Worm (Caenorhabditis elegans): ENCODE data around the gene srd-40.

Gene srd-40

ce11 chrX:12321357-12321756, 2.2 kb upstream of the srd-40 start, which contains the start of gene F17A2.13:
TSS of gene F17A2.13 (plus strand) at chrX:12321657.
- no peak for TF ChIP-seq lin-39 (tag; optimal IDR thresholded peaks at IDR 0.05)
- TF ChIP-seq sma-3 (GFP tag; optimal IDR thresholded peaks at IDR 0.05), result no peak
- no peak for TF ChIP-seq nhr-21 (tag; optimal IDR thresholded peaks at IDR 0.05)
- no peak for TF ChIP-seq sma-9 (GFP tag; optimal IDR thresholded peaks at IDR 0.05)
- no peak for TF ChIP-seq sma-9 (tag; optimal IDR thresholded peaks at IDR 0.05)
- TF ChIP-seq nhr-129 (tag; optimal IDR thresholded peaks at IDR 0.05), result no peak
- no peak for TF ChIP-seq nhr-237 (tag; optimal IDR thresholded peaks at IDR 0.05)

- TF ChIP-seq nhr-11 (tag; optimal IDR thresholded peaks at IDR 0.05), result no peak
- TF ChIP-seq crh-2 (tag; optimal IDR thresholded peaks at IDR 0.05), result no peak
- no peak for TF ChIP-seq ztf-4 (tag; optimal IDR thresholded peaks at IDR 0.05)
- no peak for TF ChIP-seq mbf-1 (tag; optimal IDR thresholded peaks at IDR 0.05)
These were observed 2.9 kb downstream of the srd-40 start, which contains the start of gene srd-41 for ce11 chrX:12326424-12326823. TSS of gene srd-41 (plus strand) at chrX:12326724.

ce11 chrX:12328676-12329075, 5.1 kb downstream of the srd-40 start, which contains the start of gene srd-45:
TSS of gene srd-45 (plus strand) at chrX:12328976.
- no peak for TF ChIP-seq skn-1 (tag; optimal IDR thresholded peaks at IDR 0.05)
- TF ChIP-seq F13H6.1 (tag; optimal IDR thresholded peaks at IDR 0.05), result no peak
- TF ChIP-seq unc-62 (GFP tag; optimal IDR thresholded peaks at IDR 0.05), result no peak
- no peak for TF ChIP-seq nhr-12 (tag; optimal IDR thresholded peaks at IDR 0.05)
- no peak for TF ChIP-seq ama-1 (optimal IDR thresholded peaks at IDR 0.05)
- no peak for TF ChIP-seq R02D3.7 (tag; optimal IDR thresholded peaks at IDR 0.05)
- no peak for TF ChIP-seq unc-55 (GFP tag; optimal IDR thresholded peaks at IDR 0.05)
- no peak for TF ChIP-seq lin-11 (tag; optimal IDR thresholded peaks at IDR 0.05)
- no peak for TF ChIP-seq elt-3 (tag; optimal IDR thresholded peaks at IDR 0.05)

- TF ChIP-seq sma-3 (GFP tag; optimal IDR thresholded peaks at IDR 0.05) (no peak), snpc-4 (tag; optimal IDR thresholded peaks at IDR 0.05) (no peak), ama-1 (optimal IDR thresholded peaks at IDR 0.05) (no peak), elt-1 (tag; optimal IDR thresholded peaks at IDR 0.05) (no peak), ztf-11 (tag; optimal IDR thresholded peaks at IDR 0.05) (no peak), nhr-6 (tag; optimal IDR thresholded peaks at IDR 0.05) (no peak), F13H6.1 (tag; optimal IDR thresholded peaks at IDR 0.05) (no peak), nhr-129 (tag; optimal IDR thresholded peaks at IDR 0.05) (no peak), unc-55 (GFP tag; optimal IDR thresholded peaks at IDR 0.05) (no peak), mab-5 (tag; optimal IDR thresholded peaks at IDR 0.05) (no peak), lsy-2 (tag; optimal IDR thresholded peaks at IDR 0.05) (no peak), alr-1 (tag; optimal IDR thresholded peaks at IDR 0.05) (no peak), sma-9 (GFP tag; optimal IDR thresholded peaks at IDR 0.05) (no peak), sma-9 (tag; optimal IDR thresholded peaks at IDR 0.05) (no peak)
These were observed 8.3 kb downstream of the srd-40 start, which contains the start of gene srd-46 for ce11 chrX:12331795-12332194. TSS of gene srd-46 (plus strand) at chrX:12332095.

- no peak for TF ChIP-seq sem-4 (tag; optimal IDR thresholded peaks at IDR 0.05)
- TF ChIP-seq nhr-23 (tag; optimal IDR thresholded peaks at IDR 0.05), result no peak
- TF ChIP-seq crh-2 (tag; optimal IDR thresholded peaks at IDR 0.05), result no peak
These were observed 9.9 kb downstream of the srd-40 start, which contains the start of gene srd-47 for ce11 chrX:12333479-12333878. TSS of gene srd-47 (plus strand) at chrX:12333642.

- no peak for TF ChIP-seq gmeb-1 (tag; optimal IDR thresholded peaks at IDR 0.05)
These were observed 12.3 kb downstream of the srd-40 start, which contains the start of gene srd-48 for ce11 chrX:12335808-12336207. TSS of gene srd-48 (plus strand) at chrX:12336108.

DNA sequence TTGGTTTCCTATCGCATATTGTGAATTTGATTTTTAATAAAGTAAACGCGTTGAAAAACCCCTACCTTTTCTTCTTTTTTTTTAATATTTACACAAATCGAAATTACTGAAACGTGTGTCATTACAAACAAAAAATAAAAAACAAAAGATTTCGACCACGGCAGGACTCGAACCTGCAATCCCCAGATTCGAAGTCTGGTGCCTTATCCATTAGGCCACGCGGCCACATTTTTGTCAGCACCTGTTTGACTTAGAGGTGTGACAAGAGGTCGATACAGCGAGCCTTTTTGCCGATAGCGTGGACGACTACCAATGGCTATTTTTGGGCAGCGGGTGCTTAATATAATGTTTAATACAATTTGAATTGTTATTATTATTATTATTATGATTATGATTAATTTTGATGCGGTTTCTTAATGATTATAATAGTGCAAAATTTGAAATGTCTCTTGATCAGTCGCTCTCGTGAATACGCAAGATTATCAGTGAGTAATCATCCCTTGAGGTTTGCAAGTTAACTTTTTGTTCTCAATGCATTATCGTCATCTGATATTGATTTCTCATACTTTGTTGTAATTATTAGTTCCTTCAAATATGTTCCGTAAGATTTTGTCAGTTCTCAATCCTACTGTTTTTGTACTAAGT, 14.4 kb downstream of the srd-40 start, which contains the start of gene srd-44:
TSS of gene srd-44 (plus strand) at position 595 of the 645 bp plus-strand sequence.
- TF ChIP-seq unc-39 (tag; optimal IDR thresholded peaks at IDR 0.05), result no peak
- no peak for TF ChIP-seq ZK546.5 (tag; optimal IDR thresholded peaks at IDR 0.05)
- TF ChIP-seq nhr-12 (tag; optimal IDR thresholded peaks at IDR 0.05), result no peak
- no peak for TF ChIP-seq zag-1 (tag; optimal IDR thresholded peaks at IDR 0.05)
- TF ChIP-seq ztf-4 (tag; optimal IDR thresholded peaks at IDR 0.05), result no peak
- no peak for TF ChIP-seq sem-4 (tag; optimal IDR thresholded peaks at IDR 0.05)
- no peak for TF ChIP-seq gmeb-1 (tag; optimal IDR thresholded peaks at IDR 0.05)
- no peak for TF ChIP-seq Y55F3AM.14 (GFP tag; optimal IDR thresholded peaks at IDR 0.05)
- TF ChIP-seq crh-2 (tag; optimal IDR thresholded peaks at IDR 0.05), result peak; percentile 21
- TF ChIP-seq nhr-11 (tag; optimal IDR thresholded peaks at IDR 0.05), result no peak
- peak; percentile 18 for TF ChIP-seq nhr-21 (tag; optimal IDR thresholded peaks at IDR 0.05)
- peak; percentile 25 for TF ChIP-seq fos-1 (tag; optimal IDR thresholded peaks at IDR 0.05)
- TF ChIP-seq sma-3 (GFP tag; optimal IDR thresholded peaks at IDR 0.05), result peak; percentile 17
- TF ChIP-seq ama-1 (optimal IDR thresholded peaks at IDR 0.05), result no peak
- no peak for TF ChIP-seq R02D3.7 (tag; optimal IDR thresholded peaks at IDR 0.05)

Data from whole organism, L2 larva.